Worm (Caenorhabditis elegans): ENCODE measurements around the gene R08B4.3.

- TF ChIP-seq cog-1 (tag; optimal IDR thresholded peaks at IDR 0.05) (no peak), T22C8.4 (GFP tag; IDR thresholded peaks at IDR 0.05) (no peak)
Measured at ce11 chrX:11076491-11076890, 44.3 kb downstream of the R08B4.3 start, which contains the start of gene W04G3.12.

Data from whole organism, midembryonic.